Fruit fly (Drosophila melanogaster): ENCODE data around the gene CG33912.
A peak's percentile ranks its signal among the peaks of the same experiment; 100 is the strongest.

Gene CG33912

DNA sequence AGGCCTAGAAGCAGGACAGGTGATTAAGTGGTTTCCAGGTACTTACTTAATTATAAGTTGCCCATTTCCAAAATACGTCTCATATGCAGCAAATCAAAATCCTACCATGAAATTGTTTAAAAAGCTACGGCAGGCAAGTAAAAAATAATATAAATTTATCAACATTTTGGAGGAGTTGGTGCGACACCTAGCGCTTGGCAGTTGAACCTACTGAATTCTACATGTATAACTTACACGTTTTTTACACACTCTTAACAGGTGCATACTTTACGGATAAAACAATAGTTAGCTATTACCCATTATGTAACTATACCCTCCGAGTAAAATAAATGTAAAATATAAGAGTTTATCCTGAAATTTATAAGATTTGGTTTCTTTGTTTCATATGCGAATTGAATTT lies 44.1 kb downstream of the CG33912 start (continued):
- peak; percentile 36 for TF ChIP-seq bab2 (GFP tag; optimal IDR thresholded peaks at IDR 0.05)
- no peak for TF ChIP-seq CG8290 (GFP tag; optimal IDR thresholded peaks at IDR 0.05)
- peak; percentile 33 to 70 for TF ChIP-seq CG8290 (tag; optimal IDR thresholded peaks at IDR 0.05)
- no peak for TF ChIP-seq Stat92E (GFP tag; optimal IDR thresholded peaks at IDR 0.05)
- TF ChIP-seq H2.0 (GFP tag; IDR thresholded peaks at IDR 0.05) = peak; percentile 30; the same call in 1 of the 2 replicates
- peak; percentile 63 for TF ChIP-seq Mes4 (GFP tag; optimal IDR thresholded peaks at IDR 0.05)
- TF ChIP-seq CG10147 (GFP tag; optimal IDR thresholded peaks at IDR 0.05) = no peak
- no peak for TF ChIP-seq sens-2 (GFP tag; IDR thresholded peaks at IDR 0.05)
- peak; percentile 1 for TF ChIP-seq D19B (GFP tag; optimal IDR thresholded peaks at IDR 0.05)
- peak; percentile 51 for TF ChIP-seq ind (GFP tag; optimal IDR thresholded peaks at IDR 0.05)
- no peak for TF ChIP-seq Kr (GFP tag; optimal IDR thresholded peaks at IDR 0.05)
- TF ChIP-seq pan (optimal IDR thresholded peaks at IDR 0.05) = no peak
- no peak for TF ChIP-seq pan (GFP tag; optimal IDR thresholded peaks at IDR 0.05 in 1 of 2, IDR thresholded peaks at IDR 0.05 in 1 of 2)
- peak; percentile 17; the same call in 1 of the 2 replicates for TF ChIP-seq MBD-R2 (GFP tag; IDR thresholded peaks at IDR 0.05)
- peak; percentile 42; the same call in 1 of the 2 replicates for TF ChIP-seq bbx (GFP tag; IDR thresholded peaks at IDR 0.05; ENCODE audit: partially characterized antibody)
- TF ChIP-seq sob (GFP tag; IDR thresholded peaks at IDR 0.05) = peak; percentile 84
- peak; percentile 76 for TF ChIP-seq CG1603 (tag; optimal IDR thresholded peaks at IDR 0.05)
- no peak for TF ChIP-seq hkb (optimal IDR thresholded peaks at IDR 0.05)
- TF ChIP-seq hkb (GFP tag; IDR thresholded peaks at IDR 0.05) = peak; percentile 53
- no peak for TF ChIP-seq CG2129 (GFP tag; IDR thresholded peaks at IDR 0.05; ENCODE audit: partially characterized antibody)
- peak; percentile 34 for TF ChIP-seq CG1529 (GFP tag; optimal IDR thresholded peaks at IDR 0.05)
- peak; percentile 36 for TF ChIP-seq fd96Cb (tag; optimal IDR thresholded peaks at IDR 0.05)
- TF ChIP-seq lilli (GFP tag; optimal IDR thresholded peaks at IDR 0.05) = peak; percentile 52
- TF ChIP-seq CG15601 (tag; optimal IDR thresholded peaks at IDR 0.05) = peak; percentile 67
- peak; percentile 7 for TF ChIP-seq CG18476 (GFP tag; optimal IDR thresholded peaks at IDR 0.05)
- TF ChIP-seq ase (GFP tag; IDR thresholded peaks at IDR 0.05) = peak; percentile 69; the same call in 2 of the 3 replicates
- no peak for TF ChIP-seq ttk (GFP tag; IDR thresholded peaks at IDR 0.05)
- peak; percentile 44 for TF ChIP-seq Side (GFP tag; optimal IDR thresholded peaks at IDR 0.05)
- peak; percentile 62 to 99 for TF ChIP-seq Pdp1 (GFP tag; optimal IDR thresholded peaks at IDR 0.05)
- TF ChIP-seq Rfx (GFP tag; IDR thresholded peaks at IDR 0.05) = peak; percentile 81
- 0 out of 2 replicates have a peak, but pooled peaks have one; percentile 12 for TF ChIP-seq al (GFP tag; IDR thresholded peaks at IDR 0.05)
- peak; percentile 76 for TF ChIP-seq az2 (GFP tag; optimal IDR thresholded peaks at IDR 0.05)
- peak; percentile 77 for TF ChIP-seq CG33213 (GFP tag; optimal IDR thresholded peaks at IDR 0.05)
- TF ChIP-seq ab (GFP tag; optimal IDR thresholded peaks at IDR 0.05) = peak; percentile 1
- TF ChIP-seq prd (optimal IDR thresholded peaks at IDR 0.05) = no peak
- TF ChIP-seq prd (GFP tag; IDR thresholded peaks at IDR 0.05) = peak; percentile 42; the same call in 2 of the 3 replicates
- TF ChIP-seq Oli (tag; optimal IDR thresholded peaks at IDR 0.05) = peak; percentile 56
- peak; percentile 45 for TF ChIP-seq CG4730 (GFP tag; IDR thresholded peaks at IDR 0.05)
- peak; percentile 28 for TF ChIP-seq Ssrp (tag; optimal IDR thresholded peaks at IDR 0.05)
- TF ChIP-seq z (GFP tag; IDR thresholded peaks at IDR 0.05) = no peak
- TF ChIP-seq CG10274 (GFP tag; optimal IDR thresholded peaks at IDR 0.05) = no peak
- no peak for TF ChIP-seq Adf1 (GFP tag; IDR thresholded peaks at IDR 0.05)
- peak; percentile 39; the same call in 2 of the 3 replicates for TF ChIP-seq B-H1 (GFP tag; IDR thresholded peaks at IDR 0.05)
- no peak for TF ChIP-seq da (GFP tag; optimal IDR thresholded peaks at IDR 0.05)
- TF ChIP-seq chm (GFP tag; IDR thresholded peaks at IDR 0.05) = peak; percentile 63
- TF ChIP-seq trh (GFP tag; optimal IDR thresholded peaks at IDR 0.05) = no peak
- no peak for TF ChIP-seq gcm (GFP tag; optimal IDR thresholded peaks at IDR 0.05)
- peak; percentile 59 for TF ChIP-seq shn (GFP tag; optimal IDR thresholded peaks at IDR 0.05)
- peak; percentile 30 for TF ChIP-seq pum (GFP tag; optimal IDR thresholded peaks at IDR 0.05)
- peak; percentile 25 for TF ChIP-seq scrt (GFP tag; optimal IDR thresholded peaks at IDR 0.05)
- no peak for TF ChIP-seq CG30020 (tag; optimal IDR thresholded peaks at IDR 0.05)
- peak; percentile 42 for TF ChIP-seq Asciz (GFP tag; optimal IDR thresholded peaks at IDR 0.05)

Data from whole organism, embryonic.